Worm (Caenorhabditis elegans) whole organism, L1 larva: ENCODE measurements around the gene cpt-3.

ENCODE experiments used
- ama-1 ChIP-seq: fragments of 150-350 bp; optimal IDR thresholded peaks from 2 replicates; lab custom pipeline; 2014
- efl-3 ChIP-seq: fragments of 200-800 bp; sonication (Bioruptor generic); optimal IDR thresholded peaks from 2 replicates; lab custom pipeline; 2018; ENCODE audit warnings: mild to moderate bottlenecking, missing genetic modification characterization, missing compliant biosample characterization
- elt-3 ChIP-seq, 6 experiments: fragments of 150-350 bp in 1 of 6; sonication (generic microtip); optimal IDR thresholded peaks; 2 replicates each; lab custom pipeline; 2017 to 2018; ENCODE audit warnings: missing biosample characterization in 6 of 6, missing genetic modification characterization in 6 of 6, inconsistent platforms in 1 of 6
- fkh-4 ChIP-seq: sonication (generic microtip); optimal IDR thresholded peaks from 2 replicates; lab custom pipeline; 2016; ENCODE audit warnings: missing compliant biosample characterization, missing genetic modification characterization, borderline replicate concordance
- lin-13 ChIP-seq: fragments of 150-350 bp; optimal IDR thresholded peaks from 2 replicates; lab custom pipeline; 2014; ENCODE audit warnings: missing biosample characterization, missing genetic modification reagents, missing genetic modification characterization
- nhr-11 ChIP-seq: fragments of 150-350 bp; optimal IDR thresholded peaks from 2 replicates; lab custom pipeline; 2014; ENCODE audit warnings: missing biosample characterization, missing genetic modification characterization
- nhr-76 ChIP-seq: sonication (generic microtip); optimal IDR thresholded peaks from 2 replicates; lab custom pipeline; 2017; ENCODE audit warnings: missing biosample characterization, missing genetic modification characterization
- pax-3 ChIP-seq: fragments of 200-800 bp; sonication (Bioruptor generic); optimal IDR thresholded peaks from 2 replicates; lab custom pipeline; 2018; ENCODE audit warnings: mild to moderate bottlenecking, missing genetic modification characterization, moderate library complexity, missing compliant biosample characterization
- ztf-11 ChIP-seq, 2 experiments: sonication (generic microtip); optimal IDR thresholded peaks; 2 replicates each; lab custom pipeline; 2016 to 2017; ENCODE audit warnings: missing genetic modification characterization in 2 of 2, missing biosample characterization in 1 of 2, missing compliant biosample characterization in 1 of 2

DNA sequence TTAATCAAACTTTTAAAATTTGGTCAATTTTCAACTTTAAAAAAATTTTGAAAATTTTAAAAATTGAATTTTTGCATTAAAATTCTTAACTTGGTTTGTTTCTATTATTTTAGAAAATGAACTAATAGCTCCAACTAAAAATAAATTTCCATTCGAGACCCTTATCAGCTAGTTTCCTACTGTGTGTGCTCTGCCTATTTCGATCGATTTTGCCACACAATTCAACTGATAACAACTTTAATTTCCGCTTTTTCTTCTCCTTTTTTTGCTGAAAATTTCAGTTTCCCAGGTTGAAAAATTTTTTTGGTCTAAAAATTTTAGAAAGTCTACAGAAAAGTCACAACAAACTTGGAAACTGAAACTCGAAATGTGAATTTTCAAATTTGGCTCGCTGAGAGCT lies 8.7 kb downstream of the cpt-3 start:
- no peak for TF ChIP-seq elt-3 (tag; optimal IDR thresholded peaks at IDR 0.05; lab: Kevin White, UChicago)
- TF ChIP-seq nhr-11 (tag; lab: Kevin White, UChicago): no peak
- no peak for TF ChIP-seq ztf-11 (tag; optimal IDR thresholded peaks at IDR 0.05; lab: Kevin White, UChicago)
- no peak for TF ChIP-seq pax-3 (tag; lab: Kevin White, UChicago)
- no peak for TF ChIP-seq nhr-76 (tag; lab: Kevin White, UChicago)
- TF ChIP-seq ama-1 (lab: Kevin White, UChicago): no peak
- TF ChIP-seq efl-3 (GFP tag; lab: Kevin White, UChicago): no peak
- TF ChIP-seq lin-13 (GFP tag; lab: Kevin White, UChicago): no peak
- TF ChIP-seq fkh-4 (tag; lab: Kevin White, UChicago): no peak
